Fruit fly (Drosophila melanogaster) whole organism: ENCODE data around the gene mRpS10.

Experiments
- CG8478 ChIP-seq: fragments of >200 bp; optimal IDR thresholded peaks from 2 replicates; lab custom pipeline; 2018; ENCODE audit warnings: inconsistent platforms
- Dll ChIP-seq: fragments of >200 bp; optimal IDR thresholded peaks from 2 replicates; lab custom pipeline; 2017
- EcR ChIP-seq, 2 experiments: fragments of >200 bp; optimal IDR thresholded peaks; 2 replicates each; lab custom pipeline; 2017; ENCODE audit warnings: missing biosample characterization in 2 of 2, missing genetic modification characterization in 2 of 2, missing genetic modification reagents in 2 of 2
- pan ChIP-seq: fragments of >200 bp; optimal IDR thresholded peaks from 2 replicates; lab custom pipeline; 2017
- psq ChIP-seq: fragments of >200 bp; optimal IDR thresholded peaks from 2 replicates; lab custom pipeline; 2017
- usp ChIP-seq: fragments of >200 bp; optimal IDR thresholded peaks from 2 replicates; lab custom pipeline; 2017; ENCODE audit warnings: missing biosample characterization, missing genetic modification characterization, mixed read lengths

dm6 chr3R:15262710-15263672, 33.5 kb downstream of the mRpS10 start, which contains the start of the genes eIF2gamma and Set:
- TF ChIP-seq psq (lab: Kevin White, UChicago): no peak
- TF ChIP-seq EcR (GFP tag; optimal IDR thresholded peaks at IDR 0.05; lab: Kevin White, UChicago): no peak
- TF ChIP-seq usp (GFP tag; lab: Kevin White, UChicago): no peak
- no peak for TF ChIP-seq pan (lab: Kevin White, UChicago)
- no peak for TF ChIP-seq CG8478 (lab: Kevin White, UChicago)
- TF ChIP-seq Dll (lab: Kevin White, UChicago): no peak
